Fruit fly (Drosophila melanogaster) whole organism, prepupa: Measurements from ENCODE around the gene Ugt35B1.

Experiments
- Blimp-1 ChIP-seq: fragments of 200-800 bp; sonication (Bioruptor generic); optimal IDR thresholded peaks from 3 replicates; lab custom pipeline; 2017; ENCODE audit warnings: missing biosample characterization, missing genetic modification characterization, mild to moderate bottlenecking, moderate library complexity, missing genetic modification reagents
- CG11294 ChIP-seq: fragments of 200-800 bp; sonication (Bioruptor generic); IDR thresholded peaks from 2 replicates; pipeline ENCODE4 v1.3.6; 2022; ENCODE audit warnings: missing biosample characterization, missing genetic modification characterization
- CG11762 ChIP-seq: fragments of 200-800 bp; sonication (Bioruptor generic); optimal IDR thresholded peaks from 3 replicates; lab custom pipeline; 2016; ENCODE audit warnings: missing biosample characterization, missing genetic modification characterization; ENCODE audit not compliant: insufficient read depth
- CG11902 ChIP-seq: fragments of 200-800 bp; sonication (Bioruptor generic); optimal IDR thresholded peaks from 3 replicates; lab custom pipeline; 2016; ENCODE audit warnings: missing biosample characterization, missing genetic modification characterization
- CG15336 ChIP-seq: fragments of 200-800 bp; sonication (Bioruptor generic); IDR thresholded peaks from 2 replicates; pipeline ENCODE4 v1.3.6; 2022; ENCODE audit warnings: missing biosample characterization, missing genetic modification characterization
- CG1621 ChIP-seq: fragments of 200-800 bp; sonication (Bioruptor generic); optimal IDR thresholded peaks from 3 replicates; lab custom pipeline; 2018; ENCODE audit warnings: missing biosample characterization, mild to moderate bottlenecking, missing genetic modification characterization
- CG16779 ChIP-seq: fragments of 200-800 bp; sonication (Bioruptor generic); optimal IDR thresholded peaks from 3 replicates; lab custom pipeline; 2017; ENCODE audit warnings: missing biosample characterization, mild to moderate bottlenecking, missing genetic modification characterization
- CG31627 ChIP-seq: fragments of 200-800 bp; sonication (Bioruptor generic); optimal IDR thresholded peaks from 3 replicates; lab custom pipeline; 2016; ENCODE audit warnings: missing biosample characterization, missing genetic modification characterization
- CG34406 ChIP-seq: fragments of 200-800 bp; sonication (Bioruptor generic); optimal IDR thresholded peaks from 3 replicates; lab custom pipeline; 2016; ENCODE audit warnings: missing biosample characterization, missing genetic modification characterization
- CG3919 ChIP-seq: fragments of 200-800 bp; sonication (Bioruptor generic); optimal IDR thresholded peaks from 3 replicates; lab custom pipeline; 2016; ENCODE audit warnings: missing biosample characterization, missing genetic modification characterization
- CG6163 ChIP-seq: fragments of 200-800 bp; sonication (Bioruptor generic); IDR thresholded peaks from 3 replicates; pipeline ENCODE4 v1.3.6; 2022; ENCODE audit warnings: missing biosample characterization, missing genetic modification characterization
- CG6276 ChIP-seq: fragments of 200-800 bp; sonication (Bioruptor generic); optimal IDR thresholded peaks from 2 replicates; lab custom pipeline; 2017; ENCODE audit warnings: missing biosample characterization, mild to moderate bottlenecking, missing genetic modification characterization
- CG6792 ChIP-seq: fragments of 200-800 bp; sonication (Bioruptor generic); optimal IDR thresholded peaks from 3 replicates; lab custom pipeline; 2016; ENCODE audit warnings: missing biosample characterization, missing genetic modification characterization
- CG6808 ChIP-seq: fragments of 200-800 bp; sonication (Bioruptor generic); optimal IDR thresholded peaks from 3 replicates; lab custom pipeline; 2017; ENCODE audit warnings: missing biosample characterization, missing genetic modification characterization, mild to moderate bottlenecking, moderate library complexity, missing genetic modification reagents
- CG6854 ChIP-seq: fragments of 200-800 bp; sonication (Bioruptor generic); optimal IDR thresholded peaks from 2 replicates; lab custom pipeline; 2017; ENCODE audit warnings: missing biosample characterization, mild to moderate bottlenecking, missing genetic modification characterization
- CG7368 ChIP-seq: fragments of 200-800 bp; sonication (Bioruptor generic); optimal IDR thresholded peaks from 3 replicates; lab custom pipeline; 2016; ENCODE audit warnings: missing biosample characterization, missing genetic modification characterization
- CG8632 ChIP-seq: fragments of 200-800 bp; sonication (Bioruptor generic); optimal IDR thresholded peaks from 3 replicates; lab custom pipeline; 2016; ENCODE audit warnings: missing biosample characterization, missing genetic modification characterization
- Eip78C ChIP-seq: fragments of 200-800 bp; sonication (Bioruptor generic); peaks from one replicate; lab custom pipeline; 2016; ENCODE audit warnings: missing biosample characterization, missing genetic modification characterization
- Ets21C ChIP-seq: fragments of 200-800 bp; sonication (Bioruptor generic); optimal IDR thresholded peaks from 3 replicates; lab custom pipeline; 2016; ENCODE audit warnings: missing biosample characterization, missing genetic modification characterization
- Gug ChIP-seq: fragments of 200-800 bp; sonication (Bioruptor generic); IDR thresholded peaks from 2 replicates; pipeline ENCODE4 v1.3.6; 2022; ENCODE audit warnings: missing biosample characterization, missing genetic modification characterization
- Hr38 ChIP-seq: sonication (Bioruptor generic); optimal IDR thresholded peaks from 2 replicates; lab custom pipeline; 2016; ENCODE audit warnings: missing biosample characterization, missing genetic modification characterization
- Hr39 ChIP-seq: fragments of 200-800 bp; sonication (Bioruptor generic); optimal IDR thresholded peaks from 2 replicates; lab custom pipeline; 2016; ENCODE audit warnings: missing biosample characterization, missing genetic modification characterization
- Lpt ChIP-seq: fragments of 200-800 bp; sonication (Bioruptor generic); optimal IDR thresholded peaks from 3 replicates; lab custom pipeline; 2016; ENCODE audit warnings: missing biosample characterization, missing genetic modification characterization
- Met ChIP-seq: fragments of 200-800 bp; sonication (Bioruptor generic); optimal IDR thresholded peaks from 3 replicates; lab custom pipeline; 2016; ENCODE audit warnings: missing biosample characterization, missing genetic modification characterization
- OdsH ChIP-seq: fragments of 200-800 bp; sonication (Bioruptor generic); optimal IDR thresholded peaks from 3 replicates; lab custom pipeline; 2016; ENCODE audit warnings: missing biosample characterization, missing genetic modification characterization
- Sox102F ChIP-seq: fragments of 200-800 bp; sonication (Bioruptor generic); optimal IDR thresholded peaks from 2 replicates; lab custom pipeline; 2016; ENCODE audit warnings: missing biosample characterization, mild to moderate bottlenecking, missing genetic modification characterization
- Sox14 ChIP-seq: fragments of 200-800 bp; sonication (Bioruptor generic); optimal IDR thresholded peaks from 3 replicates; lab custom pipeline; 2016; ENCODE audit warnings: missing biosample characterization, missing genetic modification characterization
- Sox15 ChIP-seq: fragments of 200-800 bp; sonication (Bioruptor generic); optimal IDR thresholded peaks from 3 replicates; lab custom pipeline; 2016; ENCODE audit warnings: missing biosample characterization, missing genetic modification characterization
- achi ChIP-seq: fragments of 200-800 bp; sonication (Bioruptor generic); optimal IDR thresholded peaks from 3 replicates; lab custom pipeline; 2016; ENCODE audit warnings: missing biosample characterization, missing genetic modification characterization
- acj6 ChIP-seq: fragments of 200-800 bp; sonication (Bioruptor generic); optimal IDR thresholded peaks from 3 replicates; lab custom pipeline; 2016; ENCODE audit warnings: missing biosample characterization, missing genetic modification characterization
- cyc ChIP-seq: fragments of 200-800 bp; sonication (Bioruptor generic); optimal IDR thresholded peaks from 3 replicates; lab custom pipeline; 2016; ENCODE audit warnings: missing biosample characterization, missing genetic modification characterization
- dsx ChIP-seq: fragments of 200-800 bp; optimal IDR thresholded peaks from 3 replicates; lab custom pipeline; 2019; ENCODE audit warnings: missing biosample characterization, mild to moderate bottlenecking, missing genetic modification characterization, moderate library complexity; ENCODE audit not compliant: poor library complexity, severe bottlenecking
- eg ChIP-seq: fragments of 200-800 bp; sonication (Bioruptor generic); IDR thresholded peaks from 3 replicates; pipeline ENCODE4 v1.3.6; 2022; ENCODE audit warnings: missing biosample characterization, missing genetic modification characterization
- esn ChIP-seq: fragments of 200-800 bp; sonication (Bioruptor generic); optimal IDR thresholded peaks from 2 replicates; lab custom pipeline; 2016; ENCODE audit warnings: missing biosample characterization, mild to moderate bottlenecking, missing genetic modification characterization, moderate library complexity
- fd59A ChIP-seq: fragments of 200-800 bp; sonication (Bioruptor generic); optimal IDR thresholded peaks from 2 replicates; lab custom pipeline; 2017; ENCODE audit warnings: missing biosample characterization, mild to moderate bottlenecking, missing genetic modification characterization, missing genetic modification reagents
- fd85E ChIP-seq: fragments of 200-800 bp; sonication (Bioruptor generic); optimal IDR thresholded peaks from 3 replicates; lab custom pipeline; 2016; ENCODE audit warnings: missing biosample characterization, missing genetic modification characterization
- fkh ChIP-seq: fragments of 200-800 bp; sonication (Bioruptor generic); optimal IDR thresholded peaks from 3 replicates; lab custom pipeline; 2017; ENCODE audit warnings: missing biosample characterization, mild to moderate bottlenecking, missing genetic modification characterization, moderate library complexity
- net ChIP-seq: fragments of 200-800 bp; sonication (Bioruptor generic); optimal IDR thresholded peaks from 3 replicates; lab custom pipeline; 2016; ENCODE audit warnings: missing biosample characterization, missing genetic modification characterization
- pdm3 ChIP-seq: fragments of 200-800 bp; sonication (Bioruptor generic); optimal IDR thresholded peaks from 3 replicates; lab custom pipeline; 2016; ENCODE audit warnings: missing biosample characterization, missing genetic modification characterization
- salr ChIP-seq, 2 experiments: fragments of 200-800 bp; sonication (Bioruptor generic); optimal IDR thresholded peaks; 3 replicates each; lab custom pipeline; 2016 to 2018; ENCODE audit warnings: missing biosample characterization in 2 of 2, missing genetic modification characterization in 2 of 2, mild to moderate bottlenecking in 1 of 2
- svp ChIP-seq: fragments of 200-800 bp; sonication (Bioruptor generic); peaks from one replicate; lab custom pipeline; 2016; ENCODE audit warnings: missing biosample characterization, missing genetic modification characterization
- topi ChIP-seq: fragments of 200-800 bp; sonication (Bioruptor generic); optimal IDR thresholded peaks from 3 replicates; lab custom pipeline; 2016; ENCODE audit warnings: missing biosample characterization, missing genetic modification characterization
- vri ChIP-seq: fragments of 200-800 bp; sonication (Bioruptor generic); optimal IDR thresholded peaks from 3 replicates; lab custom pipeline; 2016; ENCODE audit warnings: missing biosample characterization, mild to moderate bottlenecking, missing genetic modification characterization

Gene Ugt35B1

dm6 chr3R:11199227-11199835 is 29.3 kb upstream of the Ugt35B1 start:
- TF ChIP-seq topi (GFP tag; lab: Kevin White, UChicago) = no peak
- peak; percentile 28 for TF ChIP-seq dsx (GFP tag; lab: Kevin White, UChicago)

- no peak for TF ChIP-seq CG11902
- TF ChIP-seq eg = peak; percentile 41; the same call in 1 of the 3 replicates
- no peak for TF ChIP-seq CG6276
- 0 out of 3 replicates have a peak, but pooled peaks have one; percentile 25 for TF ChIP-seq CG6163 (GFP tag; lab: Robert Waterston, UW)
- TF ChIP-seq svp (GFP tag; lab: Kevin White, UChicago) = peak; percentile 67
- TF ChIP-seq CG6854 (GFP tag; lab: Kevin White, UChicago) = peak; percentile 4
- TF ChIP-seq Blimp-1 (GFP tag; lab: Kevin White, UChicago) = peak; percentile 25
- TF ChIP-seq CG1621 (tag; lab: Kevin White, UChicago) = no peak
- peak; percentile 63 for TF ChIP-seq vri
- TF ChIP-seq fkh (GFP tag; lab: Kevin White, UChicago) = peak; percentile 82
- TF ChIP-seq net = peak; percentile 7
- peak; percentile 69 for TF ChIP-seq Eip78C (GFP tag; lab: Kevin White, UChicago)
- peak; percentile 76 for TF ChIP-seq Sox14 (GFP tag; lab: Kevin White, UChicago)
- TF ChIP-seq CG8632 (GFP tag; lab: Kevin White, UChicago) = peak; percentile 6
- TF ChIP-seq fd85E (GFP tag; lab: Kevin White, UChicago) = no peak
- peak; percentile 56 for TF ChIP-seq Lpt
- peak; percentile 21 for TF ChIP-seq dsx (GFP tag; lab: Kevin White, UChicago)
Measured at dm6 chr3R:11198062-11198472, 28.0 kb upstream of the Ugt35B1 start.

- TF ChIP-seq Sox102F (GFP tag; lab: Kevin White, UChicago) (no peak), Ets21C (no peak), net (no peak), CG6276 (no peak), eg (no peak), CG8632 (GFP tag; lab: Kevin White, UChicago) (no peak), CG15336 (GFP tag; lab: Robert Waterston, UW) (no peak), OdsH (GFP tag; lab: Kevin White, UChicago) (no peak), CG6792 (GFP tag; lab: Kevin White, UChicago) (no peak), CG31627 (no peak), CG1621 (tag; lab: Kevin White, UChicago) (no peak), CG11294 (GFP tag; lab: Robert Waterston, UW) (no peak), cyc (GFP tag; lab: Kevin White, UChicago) (no peak), Sox15 (GFP tag; lab: Kevin White, UChicago) (no peak), CG16779 (tag; lab: Kevin White, UChicago) (no peak), Hr39 (GFP tag; lab: Kevin White, UChicago) (no peak), CG6163 (GFP tag; lab: Robert Waterston, UW) (no peak)
Measured at dm6 chr3R:11197389-11197716, 27.3 kb upstream of the Ugt35B1 start, which contains the start of gene cu. Gene cu (plus strand): TSS chr3R:11197592.

- TF ChIP-seq CG6276 (peak; percentile 99), Met (GFP tag; lab: Kevin White, UChicago) (peak; percentile 97), CG6808 (GFP tag; lab: Kevin White, UChicago) (peak; percentile 97), Hr39 (GFP tag; lab: Kevin White, UChicago) (peak; percentile 92), Hr38 (GFP tag; lab: Kevin White, UChicago) (no peak), Gug (GFP tag; lab: Robert Waterston, UW) (peak; percentile 99), svp (GFP tag; lab: Kevin White, UChicago) (peak; percentile 99), Sox15 (GFP tag; lab: Kevin White, UChicago) (peak; percentile 95), salr (GFP tag; optimal IDR thresholded peaks at IDR 0.05; lab: Kevin White, UChicago) (peak; percentile 87 to 98), CG6792 (GFP tag; lab: Kevin White, UChicago) (peak; percentile 96), CG7368 (GFP tag; lab: Kevin White, UChicago) (peak; percentile 93), acj6 (GFP tag; lab: Kevin White, UChicago) (peak; percentile 97), pdm3 (peak; percentile 97), CG11762 (GFP tag; lab: Kevin White, UChicago) (peak; percentile 95), CG34406 (peak; percentile 99), CG1621 (tag; lab: Kevin White, UChicago) (peak; percentile 89), eg (peak; percentile 98), achi (peak; percentile 99), CG11902 (peak; percentile 96), esn (GFP tag; lab: Kevin White, UChicago) (peak; percentile 99), fd59A (peak; percentile 97), dsx (GFP tag; lab: Kevin White, UChicago) (peak; percentile 90), CG3919 (GFP tag; lab: Kevin White, UChicago) (peak; percentile 97)
Measured at dm6 chr3R:11196648-11197388, 26.8 kb upstream of the Ugt35B1 start.
